Worm (Caenorhabditis elegans): ENCODE data around the gene srxa-4.

ce11 chrV:7464696-7465095 lies 44.4 kb downstream of the srxa-4 start, which contains the start of gene srh-89:
- TF ChIP-seq ztf-4 (tag; optimal IDR thresholded peaks at IDR 0.05): no peak
- TF ChIP-seq nhr-77 (tag; optimal IDR thresholded peaks at IDR 0.05): no peak
- TF ChIP-seq unc-62 (GFP tag; optimal IDR thresholded peaks at IDR 0.05): no peak
- TF ChIP-seq snpc-4 (tag; optimal IDR thresholded peaks at IDR 0.05): no peak
- no peak for TF ChIP-seq nhr-237 (tag; optimal IDR thresholded peaks at IDR 0.05)
- no peak for TF ChIP-seq ama-1 (optimal IDR thresholded peaks at IDR 0.05)
- TF ChIP-seq unc-55 (GFP tag; optimal IDR thresholded peaks at IDR 0.05): no peak
- TF ChIP-seq skn-1 (tag; optimal IDR thresholded peaks at IDR 0.05): no peak
- no peak for TF ChIP-seq aly-2 (tag; optimal IDR thresholded peaks at IDR 0.05)
- no peak for TF ChIP-seq F13H6.1 (tag; optimal IDR thresholded peaks at IDR 0.05)

Data from whole organism, L2 larva.